Fruit fly (Drosophila melanogaster) whole organism, pupa: Measurements from ENCODE around the gene CG11360.

Experiments used
- CG15710 ChIP-seq: fragments of 200-800 bp; sonication (Bioruptor generic); optimal IDR thresholded peaks from 2 replicates; lab custom pipeline; 2018; ENCODE audit warnings: missing biosample characterization, mild to moderate bottlenecking, missing genetic modification characterization, moderate library complexity
- CG17806 ChIP-seq: fragments of 200-800 bp; sonication (Bioruptor generic); optimal IDR thresholded peaks from 2 replicates; lab custom pipeline; 2018; ENCODE audit warnings: missing biosample characterization, mild to moderate bottlenecking, missing genetic modification characterization, moderate library complexity
- CG8159 ChIP-seq: fragments of 200-800 bp; sonication (Bioruptor generic); optimal IDR thresholded peaks from 3 replicates; lab custom pipeline; 2018; ENCODE audit warnings: missing biosample characterization, mild to moderate bottlenecking, missing genetic modification characterization, moderate library complexity
- CG9948 ChIP-seq: fragments of 200-800 bp; sonication (Bioruptor generic); optimal IDR thresholded peaks from 2 replicates; lab custom pipeline; 2018; ENCODE audit warnings: missing biosample characterization, mild to moderate bottlenecking, missing genetic modification characterization, moderate library complexity
- Pif1B ChIP-seq: fragments of 200-800 bp; sonication (Bioruptor generic); optimal IDR thresholded peaks from 3 replicates; lab custom pipeline; 2016; ENCODE audit warnings: missing biosample characterization, missing genetic modification characterization
- gl ChIP-seq: fragments of 200-800 bp; sonication (Bioruptor generic); optimal IDR thresholded peaks from 2 replicates; lab custom pipeline; 2018; ENCODE audit warnings: missing biosample characterization, mild to moderate bottlenecking, missing genetic modification characterization

DNA sequence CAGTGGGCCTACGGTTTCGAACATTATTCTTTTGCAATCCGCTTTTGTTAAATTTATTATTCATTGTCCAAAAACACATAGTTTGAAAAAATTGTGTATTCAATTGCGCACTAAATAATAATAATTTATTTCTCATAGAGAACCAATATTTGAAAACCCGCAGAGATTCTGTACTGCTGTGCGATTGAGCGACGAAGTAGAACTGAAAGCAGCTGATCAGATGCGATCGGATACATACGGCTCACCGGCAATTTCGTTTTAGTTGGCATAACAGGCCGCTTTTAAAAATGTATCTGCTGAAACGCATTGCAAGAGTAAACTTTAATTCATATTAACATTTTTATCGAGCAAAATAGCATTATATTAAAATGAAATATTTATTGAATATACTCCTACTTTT, 24.9 kb downstream of the CG11360 start, which contains the start of gene myo:
- TF ChIP-seq CG17806 (tag; lab: Kevin White, UChicago) (peak; percentile 11), CG8159 (tag; lab: Kevin White, UChicago) (no peak), CG9948 (no peak), Pif1B (GFP tag; lab: Kevin White, UChicago) (peak; percentile 18), gl (tag; lab: Kevin White, UChicago) (peak; percentile 6), CG15710 (tag; lab: Kevin White, UChicago) (peak; percentile 12)
